Worm (Caenorhabditis elegans) whole organism, L1 larva: ENCODE measurements around the gene W04B5.8.
"Not testable (repeated sequence)": the region's sequence is repeated elsewhere in the genome, so short reads cannot be mapped to it uniquely, and the experiment has no call there.

Experiments
- C04F5.9 ChIP-seq: sonication (generic microtip); optimal IDR thresholded peaks from 2 replicates; lab custom pipeline; 2016; ENCODE audit warnings: missing genetic modification characterization, missing compliant biosample characterization
- C34B4.2 ChIP-seq: sonication (generic microtip); optimal IDR thresholded peaks from 2 replicates; lab custom pipeline; 2017; ENCODE audit warnings: mild to moderate bottlenecking, missing genetic modification characterization, missing compliant biosample characterization
- aha-1 ChIP-seq: fragments of 150-350 bp; optimal IDR thresholded peaks from 2 replicates; lab custom pipeline; 2014; ENCODE audit warnings: missing biosample characterization, missing genetic modification characterization
- dpl-1 ChIP-seq, 3 experiments: fragments of 150-350 bp in 2 of 3; sonication (generic microtip) in 1 of 3; optimal IDR thresholded peaks; 2 replicates each; lab custom pipeline; 2014 to 2017; ENCODE audit warnings: missing biosample characterization in 3 of 3, missing genetic modification characterization in 3 of 3, missing genetic modification reagents in 3 of 3
- dsc-1 ChIP-seq: sonication (generic microtip); optimal IDR thresholded peaks from 2 replicates; lab custom pipeline; 2016; ENCODE audit warnings: mild to moderate bottlenecking, missing genetic modification characterization, missing compliant biosample characterization
- efl-1 ChIP-seq, 4 experiments: fragments of 150-350 bp; optimal IDR thresholded peaks in 3 of 4; peaks in 1 of 4; 1 replicate in 1 of 4; 2 replicates in 3 of 4; lab custom pipeline; 2014; ENCODE audit warnings: missing biosample characterization in 2 of 4, missing genetic modification characterization in 2 of 4, missing genetic modification reagents in 2 of 4
- elt-2 ChIP-seq: sonication (generic microtip); optimal IDR thresholded peaks from 2 replicates; lab custom pipeline; 2016; ENCODE audit warnings: missing genetic modification characterization, mild to moderate bottlenecking, inconsistent platforms, missing compliant biosample characterization, missing genetic modification reagents
- elt-3 ChIP-seq, 6 experiments: fragments of 150-350 bp in 1 of 6; sonication (generic microtip); optimal IDR thresholded peaks; 2 replicates each; lab custom pipeline; 2017 to 2018; ENCODE audit warnings: missing biosample characterization in 6 of 6, missing genetic modification characterization in 6 of 6, inconsistent platforms in 1 of 6
- hlh-4 ChIP-seq: sonication (generic microtip); optimal IDR thresholded peaks from 2 replicates; lab custom pipeline; 2016; ENCODE audit warnings: mild to moderate bottlenecking, missing genetic modification characterization, missing compliant biosample characterization
- hpl-2 ChIP-seq: fragments of 150-350 bp; optimal IDR thresholded peaks from 2 replicates; lab custom pipeline; 2014; ENCODE audit warnings: missing biosample characterization, missing genetic modification reagents, missing genetic modification characterization
- lin-14 ChIP-seq: fragments of 200-800 bp; sonication (Bioruptor generic); optimal IDR thresholded peaks from 2 replicates; lab custom pipeline; 2018; ENCODE audit warnings: mild to moderate bottlenecking, missing genetic modification characterization, moderate library complexity, missing compliant biosample characterization
- lin-15B ChIP-seq: fragments of 150-350 bp; sonication (generic microtip); optimal IDR thresholded peaks from 3 replicates; lab custom pipeline; 2014; ENCODE audit warnings: missing biosample characterization, missing genetic modification characterization
- lin-35 ChIP-seq, 2 experiments: fragments of 150-350 bp; optimal IDR thresholded peaks; 2 replicates each; lab custom pipeline; 2014; ENCODE audit warnings: missing biosample characterization in 2 of 2, missing genetic modification characterization in 2 of 2, missing genetic modification reagents in 2 of 2
- mdl-1 ChIP-seq, 2 experiments: fragments of 150-350 bp; optimal IDR thresholded peaks; 2 replicates each; lab custom pipeline; 2014 to 2017; ENCODE audit warnings: missing biosample characterization in 2 of 2, missing genetic modification characterization in 2 of 2, inconsistent platforms in 1 of 2
- nhr-11 ChIP-seq: fragments of 150-350 bp; optimal IDR thresholded peaks from 2 replicates; lab custom pipeline; 2014; ENCODE audit warnings: missing biosample characterization, missing genetic modification characterization
- nhr-84 ChIP-seq: sonication (generic microtip); optimal IDR thresholded peaks from 2 replicates; lab custom pipeline; 2017; ENCODE audit warnings: missing biosample characterization, missing genetic modification characterization
- pax-3 ChIP-seq: fragments of 200-800 bp; sonication (Bioruptor generic); optimal IDR thresholded peaks from 2 replicates; lab custom pipeline; 2018; ENCODE audit warnings: mild to moderate bottlenecking, missing genetic modification characterization, moderate library complexity, missing compliant biosample characterization
- sptf-1 ChIP-seq: fragments of 150-350 bp; optimal IDR thresholded peaks from 2 replicates; lab custom pipeline; 2014; ENCODE audit warnings: missing biosample characterization, missing genetic modification characterization
- swsn-7 ChIP-seq: sonication (generic microtip); optimal IDR thresholded peaks from 2 replicates; lab custom pipeline; 2016; ENCODE audit warnings: missing genetic modification characterization, missing compliant biosample characterization
- unc-130 ChIP-seq: fragments of 150-350 bp; optimal IDR thresholded peaks from 2 replicates; lab custom pipeline; 2017; ENCODE audit warnings: missing biosample characterization, missing genetic modification characterization, inconsistent platforms
- unc-86 ChIP-seq: sonication (generic microtip); optimal IDR thresholded peaks from 2 replicates; lab custom pipeline; 2016; ENCODE audit warnings: missing genetic modification characterization, missing compliant biosample characterization
- vab-15 ChIP-seq: sonication (generic microtip); optimal IDR thresholded peaks from 2 replicates; lab custom pipeline; 2017; ENCODE audit warnings: missing genotype, mild to moderate bottlenecking, missing genetic modification characterization, missing compliant biosample characterization
- xbp-1 ChIP-seq: sonication (generic microtip); optimal IDR thresholded peaks from 2 replicates; lab custom pipeline; 2016; ENCODE audit warnings: missing genetic modification characterization, missing compliant biosample characterization
- zip-4 ChIP-seq: fragments of 200-800 bp; sonication (Bioruptor generic); optimal IDR thresholded peaks from 2 replicates; lab custom pipeline; 2018; ENCODE audit warnings: mild to moderate bottlenecking, missing genetic modification characterization, moderate library complexity, missing compliant biosample characterization
- ztf-11 ChIP-seq, 2 experiments: sonication (generic microtip); optimal IDR thresholded peaks; 2 replicates each; lab custom pipeline; 2016 to 2017; ENCODE audit warnings: missing genetic modification characterization in 2 of 2, missing biosample characterization in 1 of 2, missing compliant biosample characterization in 1 of 2

Gene W04B5.8

ce11 chrIII:2435373-2435772, 9.3 kb downstream of the W04B5.8 start, which contains the start of gene W04B5.6:
Gene W04B5.6 (minus strand): TSS chrIII:2435473.
- TF ChIP-seq C34B4.2 (tag; lab: Kevin White, UChicago); nhr-84 (tag; lab: Kevin White, UChicago); hpl-2 (GFP tag; lab: Kevin White, UChicago): not testable (repeated sequence)

- not testable (repeated sequence) for TF ChIP-seq hlh-4; xbp-1 (tag; lab: Kevin White, UChicago); dsc-1 (tag; lab: Kevin White, UChicago)
- TF ChIP-seq, all 84 proteins: peak for 0; not testable (repeated sequence) for 84
These were observed 9.7 kb downstream of the W04B5.8 start, which contains the start of gene E02H9.6 for ce11 chrIII:2435805-2436204. Gene E02H9.6 (plus strand): TSS chrIII:2436105.

- peak; percentile 9 to 10 for TF ChIP-seq efl-1 (optimal IDR thresholded peaks at IDR 0.05; lab: Kevin White, UChicago)
- TF ChIP-seq efl-1 (GFP tag; optimal IDR thresholded peaks at IDR 0.05 in 1 of 2; lab: Kevin White, UChicago) = no peak
- no peak for TF ChIP-seq dpl-1 (GFP tag; optimal IDR thresholded peaks at IDR 0.05; lab: Kevin White, UChicago)
These were observed 12.4 kb downstream of the W04B5.8 start, which contains the start of gene E02H9.13 for ce11 chrIII:2438543-2438942. Gene E02H9.13 (minus strand): TSS chrIII:2438741.

ce11 chrIII:2445574-2446259, 19.6 kb downstream of the W04B5.8 start, which contains the start of the genes E02H9.7 and klo-2:
Gene E02H9.7 (minus strand): TSS chrIII:2445674.
Gene klo-2 (plus strand): TSS chrIII:2446209.
- TF ChIP-seq vab-15 (tag; lab: Kevin White, UChicago) (no peak), zip-4 (no peak), nhr-84 (tag; lab: Kevin White, UChicago) (no peak), lin-15B (no peak), pax-3 (tag; lab: Kevin White, UChicago) (no peak), elt-3 (tag; optimal IDR thresholded peaks at IDR 0.05; lab: Kevin White, UChicago) (no peak), unc-86 (tag; lab: Kevin White, UChicago) (no peak), lin-14 (no peak), aha-1 (tag; lab: Kevin White, UChicago) (no peak), C04F5.9 (tag; lab: Kevin White, UChicago) (no peak), swsn-7 (tag; lab: Kevin White, UChicago) (no peak), ztf-11 (tag; optimal IDR thresholded peaks at IDR 0.05; lab: Kevin White, UChicago) (no peak)

ce11 chrIII:2454757-2455306, 28.7 kb downstream of the W04B5.8 start, which contains the start of gene nhr-121:
Gene nhr-121 (minus strand): TSS chrIII:2454807.
- no peak for TF ChIP-seq sptf-1 (tag; lab: Kevin White, UChicago)
- peak; percentile 63 for TF ChIP-seq elt-2 (tag; lab: Kevin White, UChicago)
- peak in 1 of 2 experiments; percentile 37 for TF ChIP-seq lin-35 (GFP tag; optimal IDR thresholded peaks at IDR 0.05; lab: Kevin White, UChicago)

ce11 chrIII:2458742-2459141, 32.6 kb downstream of the W04B5.8 start, which contains the start of gene E02H9.3:
Gene E02H9.3 (plus strand): TSS chrIII:2459042.
- TF ChIP-seq nhr-11 (tag; lab: Kevin White, UChicago); mdl-1 (tag; optimal IDR thresholded peaks at IDR 0.05; lab: Kevin White, UChicago); unc-130 (tag; lab: Kevin White, UChicago): not testable (repeated sequence)
- TF ChIP-seq, all 84 proteins: peak for 0; not testable (repeated sequence) for 84

- TF ChIP-seq efl-1 (optimal IDR thresholded peaks at IDR 0.05; lab: Kevin White, UChicago) = not testable (repeated sequence)
- peak in 1 of 2 experiments; percentile 9 for TF ChIP-seq efl-1 (GFP tag; optimal IDR thresholded peaks at IDR 0.05 in 1 of 2; lab: Kevin White, UChicago)
These were observed 34.3 kb downstream of the W04B5.8 start for ce11 chrIII:2460403-2460802.
